Fruit fly (Drosophila melanogaster) whole organism, embryonic: Measurements from ENCODE around the gene Arp3.

Experiments used
- ATbp ChIP-seq: fragments of 200-800 bp; sonication (Bioruptor generic); optimal IDR thresholded peaks from 2 replicates; lab custom pipeline; 2017; ENCODE audit warnings: missing biosample characterization, mild to moderate bottlenecking, missing genetic modification characterization, missing genetic modification reagents
- Asciz ChIP-seq: fragments of 200-800 bp; sonication (Bioruptor generic); optimal IDR thresholded peaks from 2 replicates; lab custom pipeline; 2017; ENCODE audit warnings: missing biosample characterization, mild to moderate bottlenecking, missing genetic modification characterization, missing genetic modification reagents
- CG10431 ChIP-seq: fragments of 200-800 bp; sonication (Bioruptor generic); optimal IDR thresholded peaks from 3 replicates; lab custom pipeline; 2018; ENCODE audit warnings: missing biosample characterization, mild to moderate bottlenecking, missing genetic modification characterization
- CG10462 ChIP-seq: fragments of 200-800 bp; sonication (Bioruptor generic); optimal IDR thresholded peaks from 2 replicates; lab custom pipeline; 2016; ENCODE audit warnings: missing biosample characterization, missing genetic modification characterization
- CG11560 ChIP-seq: fragments of 200-800 bp; sonication (Bioruptor generic); IDR thresholded peaks from 3 replicates; pipeline ENCODE4 v1.3.6; 2022; ENCODE audit warnings: missing biosample characterization, missing genetic modification characterization
- CG14710 ChIP-seq: fragments of 200-800 bp; sonication (Bioruptor generic); optimal IDR thresholded peaks from 3 replicates; lab custom pipeline; 2019; ENCODE audit warnings: missing biosample characterization, mild to moderate bottlenecking, missing genetic modification characterization, moderate library complexity
- CG14860 ChIP-seq: fragments of 200-800 bp; sonication (Bioruptor generic); IDR thresholded peaks from 3 replicates; pipeline ENCODE4 v1.3.6; 2022; ENCODE audit warnings: missing biosample characterization, missing genetic modification characterization; ENCODE audit not compliant: partially characterized antibody
- CG16813 ChIP-seq: fragments of 200-800 bp; sonication (Bioruptor generic); IDR thresholded peaks from 3 replicates; pipeline ENCODE4 v1.3.6; 2022; ENCODE audit warnings: missing biosample characterization, missing genetic modification characterization; ENCODE audit not compliant: partially characterized antibody
- CG18599 ChIP-seq: fragments of 200-800 bp; sonication (Bioruptor generic); optimal IDR thresholded peaks from 3 replicates; lab custom pipeline; 2017; ENCODE audit warnings: missing biosample characterization, missing genetic modification characterization, mild to moderate bottlenecking, moderate library complexity, missing genetic modification reagents
- CG2678 ChIP-seq: fragments of 200-800 bp; sonication (Bioruptor generic); optimal IDR thresholded peaks from 3 replicates; lab custom pipeline; 2019; ENCODE audit warnings: missing biosample characterization, mild to moderate bottlenecking, missing genetic modification characterization, moderate library complexity
- CG3281 ChIP-seq: fragments of 200-800 bp; sonication (Bioruptor generic); optimal IDR thresholded peaks from 3 replicates; lab custom pipeline; 2017; ENCODE audit warnings: missing biosample characterization, mild to moderate bottlenecking, missing genetic modification characterization
- CG34224 ChIP-seq: fragments of 200-800 bp; sonication (Bioruptor generic); IDR thresholded peaks from 3 replicates; pipeline ENCODE4 v1.3.6; 2022; ENCODE audit warnings: missing biosample characterization, missing genetic modification characterization; ENCODE audit not compliant: partially characterized antibody
- CG34422 ChIP-seq: fragments of 200-800 bp; sonication (Bioruptor generic); IDR thresholded peaks from 3 replicates; pipeline ENCODE4 v1.3.6; 2022; ENCODE audit warnings: missing biosample characterization, missing genetic modification characterization
- CG4360 ChIP-seq: fragments of 200-800 bp; sonication (Bioruptor generic); IDR thresholded peaks from 2 replicates; pipeline ENCODE4 v1.3.6; 2022; ENCODE audit warnings: missing biosample characterization, missing genetic modification characterization
- CG4707 ChIP-seq: fragments of 200-800 bp; sonication (Bioruptor generic); optimal IDR thresholded peaks from 2 replicates; lab custom pipeline; 2018; ENCODE audit warnings: missing biosample characterization, mild to moderate bottlenecking, missing genetic modification characterization, moderate library complexity
- CG6854 ChIP-seq: fragments of 200-800 bp; sonication (Bioruptor generic); optimal IDR thresholded peaks from 3 replicates; lab custom pipeline; 2017; ENCODE audit warnings: missing biosample characterization, mild to moderate bottlenecking, missing genetic modification characterization
- CG7357 ChIP-seq: fragments of 200-800 bp; sonication (Bioruptor generic); IDR thresholded peaks from 3 replicates; pipeline ENCODE4 v1.3.6; 2022; ENCODE audit warnings: missing biosample characterization, missing genetic modification characterization
- CG7372 ChIP-seq: fragments of 200-800 bp; sonication (Bioruptor generic); IDR thresholded peaks from 2 replicates; pipeline ENCODE4 v1.3.6; 2022; ENCODE audit warnings: missing biosample characterization, missing genetic modification characterization
- CG9817 ChIP-seq: fragments of 200-800 bp; sonication (Bioruptor generic); optimal IDR thresholded peaks from 2 replicates; lab custom pipeline; 2018; ENCODE audit warnings: missing biosample characterization, mild to moderate bottlenecking, missing genetic modification characterization, moderate library complexity
- Dad ChIP-seq: fragments of 200-800 bp; sonication (Bioruptor generic); optimal IDR thresholded peaks from 3 replicates; lab custom pipeline; 2016; ENCODE audit warnings: missing biosample characterization, missing genetic modification characterization
- Ets65A ChIP-seq: fragments of 200-800 bp; sonication (Bioruptor generic); peaks from one replicate; lab custom pipeline; 2016; ENCODE audit warnings: missing biosample characterization, missing genetic modification characterization
- Kr ChIP-seq: fragments of 200-800 bp; sonication (Bioruptor generic); optimal IDR thresholded peaks from 2 replicates; lab custom pipeline; 2017; ENCODE audit warnings: missing biosample characterization, mild to moderate bottlenecking, missing genetic modification characterization
- Lpt ChIP-seq: fragments of >200 bp; optimal IDR thresholded peaks from 2 replicates; lab custom pipeline; 2018; ENCODE audit warnings: missing biosample characterization, missing genetic modification characterization
- MESR4 ChIP-seq: fragments of 200-800 bp; sonication (Bioruptor generic); optimal IDR thresholded peaks from 2 replicates; lab custom pipeline; 2018; ENCODE audit warnings: missing biosample characterization, mild to moderate bottlenecking, missing genetic modification characterization, moderate library complexity
- Mad ChIP-seq: fragments of 200-800 bp; sonication (Bioruptor generic); optimal IDR thresholded peaks from 2 replicates; lab custom pipeline; 2016; ENCODE audit warnings: missing biosample characterization, missing genetic modification characterization
- Nf-YC ChIP-seq: fragments of 200-800 bp; optimal IDR thresholded peaks from 3 replicates; lab custom pipeline; 2019; ENCODE audit warnings: missing biosample characterization, mild to moderate bottlenecking, missing genetic modification characterization, moderate library complexity
- Vsx1 ChIP-seq: fragments of 200-800 bp; sonication (Bioruptor generic); optimal IDR thresholded peaks from 2 replicates; lab custom pipeline; 2017; ENCODE audit warnings: missing biosample characterization, mild to moderate bottlenecking, missing genetic modification characterization, missing genetic modification reagents
- abd-A ChIP-seq: fragments of 200-800 bp; sonication (Bioruptor generic); optimal IDR thresholded peaks from 3 replicates; lab custom pipeline; 2019; ENCODE audit warnings: missing biosample characterization, mild to moderate bottlenecking, missing genetic modification characterization, moderate library complexity
- cas ChIP-seq: fragments of 200-800 bp; sonication (Bioruptor generic); IDR thresholded peaks from 2 replicates; pipeline ENCODE4 v1.3.6; 2022; ENCODE audit warnings: missing biosample characterization, missing genetic modification characterization
- disco-r ChIP-seq: fragments of 200-800 bp; sonication (Bioruptor generic); optimal IDR thresholded peaks from 2 replicates; lab custom pipeline; 2016; ENCODE audit warnings: missing biosample characterization, missing genetic modification characterization
- ems ChIP-seq: fragments of 200-800 bp; sonication (Bioruptor generic); optimal IDR thresholded peaks from 3 replicates; lab custom pipeline; 2016; ENCODE audit warnings: missing biosample characterization, missing genetic modification characterization
- ftz-f1 ChIP-seq: fragments of 200-800 bp; sonication (Bioruptor generic); optimal IDR thresholded peaks from 2 replicates; lab custom pipeline; 2016; ENCODE audit warnings: missing biosample characterization, missing genetic modification characterization
- gcm2 ChIP-seq: fragments of 200-800 bp; sonication (Bioruptor generic); optimal IDR thresholded peaks from 2 replicates; lab custom pipeline; 2016; ENCODE audit warnings: missing biosample characterization, missing genetic modification characterization
- grau ChIP-seq: fragments of 200-800 bp; optimal IDR thresholded peaks from 3 replicates; lab custom pipeline; 2019; ENCODE audit warnings: missing biosample characterization, mild to moderate bottlenecking, missing genetic modification characterization, moderate library complexity
- h ChIP-seq: fragments of >200 bp; optimal IDR thresholded peaks from 2 replicates; lab custom pipeline; 2017
- her ChIP-seq: fragments of 200-800 bp; sonication (Bioruptor generic); optimal IDR thresholded peaks from 2 replicates; lab custom pipeline; 2016; ENCODE audit warnings: missing biosample characterization, missing genetic modification characterization
- hkb ChIP-seq, 2 experiments: fragments of 200-800 bp in 1 of 2; fragments of >200 bp in 1 of 2; sonication (Bioruptor generic) in 1 of 2; IDR thresholded peaks in 1 of 2; optimal IDR thresholded peaks in 1 of 2; 2 replicates each; pipeline versions ENCODE4 v1.3.6 to Lab custom; 2017 to 2022; ENCODE audit warnings: missing biosample characterization in 1 of 2, missing genetic modification characterization in 1 of 2
- insv ChIP-seq, 2 experiments: fragments of 200-800 bp; sonication (Bioruptor generic); optimal IDR thresholded peaks; 3 replicates each; lab custom pipeline; 2016 to 2018; ENCODE audit warnings: missing biosample characterization in 2 of 2, missing genetic modification characterization in 2 of 2
- klu ChIP-seq: fragments of 200-800 bp; sonication (Bioruptor generic); IDR thresholded peaks from 2 replicates; pipeline ENCODE4 v1.3.6; 2022; ENCODE audit warnings: missing biosample characterization, missing genetic modification characterization
- lab ChIP-seq: fragments of 200-800 bp; sonication (Bioruptor generic); optimal IDR thresholded peaks from 3 replicates; lab custom pipeline; 2017; ENCODE audit warnings: missing biosample characterization, missing genetic modification characterization, mild to moderate bottlenecking, moderate library complexity, missing genetic modification reagents
- nerfin-2 ChIP-seq: fragments of 200-800 bp; sonication (Bioruptor generic); IDR thresholded peaks from 2 replicates; pipeline ENCODE4 v1.3.6; 2022; ENCODE audit warnings: missing biosample characterization, missing genetic modification characterization; ENCODE audit not compliant: partially characterized antibody
- pfk ChIP-seq: fragments of 200-800 bp; sonication (Bioruptor generic); optimal IDR thresholded peaks from 2 replicates; lab custom pipeline; 2018; ENCODE audit warnings: missing biosample characterization, mild to moderate bottlenecking, missing genetic modification characterization, moderate library complexity
- psq ChIP-seq: fragments of 200-800 bp; sonication (Bioruptor generic); optimal IDR thresholded peaks from 2 replicates; lab custom pipeline; 2017; ENCODE audit warnings: missing biosample characterization, missing genetic modification characterization
- sc ChIP-seq, 3 experiments: fragments of >200 bp in 2 of 3; fragments of 200-800 bp in 1 of 3; sonication (Bioruptor generic) in 1 of 3; optimal IDR thresholded peaks; 2 replicates in 2 of 3; 3 replicates in 1 of 3; lab custom pipeline; 2017; ENCODE audit warnings: mild to moderate bottlenecking in 1 of 3, missing biosample characterization in 1 of 3, missing genetic modification characterization in 1 of 3, missing genetic modification reagents in 1 of 3
- sd ChIP-seq: fragments of 200-800 bp; sonication (Bioruptor generic); optimal IDR thresholded peaks from 3 replicates; lab custom pipeline; 2018; ENCODE audit warnings: missing biosample characterization, mild to moderate bottlenecking, missing genetic modification characterization, moderate library complexity
- sisA ChIP-seq: fragments of 200-800 bp; sonication (Bioruptor generic); IDR thresholded peaks from 2 replicates; pipeline ENCODE4 v1.3.6; 2022; ENCODE audit warnings: missing biosample characterization, missing genetic modification characterization
- slou ChIP-seq: fragments of 200-800 bp; sonication (Bioruptor generic); optimal IDR thresholded peaks from 3 replicates; lab custom pipeline; 2016; ENCODE audit warnings: missing biosample characterization, missing genetic modification characterization
- tll ChIP-seq, 2 experiments: fragments of 200-800 bp in 1 of 2; fragments of >200 bp in 1 of 2; sonication (Bioruptor generic) in 1 of 2; optimal IDR thresholded peaks; 2 replicates each; lab custom pipeline; 2017 to 2019; ENCODE audit warnings: missing biosample characterization in 2 of 2, missing genetic modification characterization in 2 of 2, mild to moderate bottlenecking in 1 of 2, moderate library complexity in 1 of 2

Gene Arp3

DNA sequence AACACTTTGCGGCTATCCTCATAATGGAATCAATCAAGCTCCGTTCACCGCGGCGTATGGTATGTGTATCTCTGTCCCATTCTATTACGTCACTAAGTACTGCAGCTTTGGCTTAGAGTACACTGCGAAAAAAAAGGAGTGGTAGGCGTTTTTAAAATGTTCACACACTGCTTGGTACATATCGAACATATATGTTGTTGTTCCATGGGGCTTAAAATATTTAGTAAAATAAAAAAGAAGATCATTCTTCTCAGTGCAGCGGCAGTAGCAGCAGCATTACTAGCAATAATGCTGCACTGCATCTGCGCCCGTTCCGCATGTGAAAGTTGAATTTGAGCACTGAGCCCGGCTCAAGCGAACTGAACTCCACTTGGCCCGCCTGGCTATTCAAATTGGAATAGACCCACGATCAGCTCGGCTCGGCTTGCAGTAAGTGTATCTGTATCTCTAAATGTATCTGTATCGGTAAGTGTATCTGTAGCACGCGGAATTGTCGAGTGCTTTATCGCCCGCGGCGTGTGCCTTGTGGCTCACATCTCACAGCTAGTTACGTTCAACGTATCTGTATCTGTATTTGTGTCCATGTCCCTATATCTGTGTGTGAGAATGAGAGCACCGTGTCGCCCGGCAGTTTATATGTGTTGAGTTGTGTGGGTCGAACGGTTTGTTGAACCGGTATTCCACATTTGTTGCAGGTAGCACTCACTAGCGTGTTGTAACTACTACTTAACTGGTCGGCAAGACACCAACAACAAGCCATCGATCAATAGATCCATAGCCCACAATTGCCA lies 37.7 kb upstream of the Arp3 start (continued):
- TF ChIP-seq CG34422 (peak; percentile 70; the same call in 2 of the 3 replicates), tll (GFP tag; optimal IDR thresholded peaks at IDR 0.05; lab: Kevin White, UChicago) (no peak), lab (peak; percentile 47), her (no peak), Mad (GFP tag; lab: Kevin White, UChicago) (peak; percentile 42), CG16813 (no peak), CG18599 (GFP tag; lab: Kevin White, UChicago) (peak; percentile 33), psq (GFP tag; lab: Kevin White, UChicago) (no peak), CG3281 (GFP tag; lab: Kevin White, UChicago) (peak; percentile 22), Kr (GFP tag; lab: Kevin White, UChicago) (no peak), CG7372 (GFP tag; lab: Robert Waterston, UW) (no peak), insv (GFP tag; optimal IDR thresholded peaks at IDR 0.05; lab: Kevin White, UChicago) (no peak), ATbp (peak; percentile 58), Vsx1 (GFP tag; lab: Kevin White, UChicago) (no peak), pfk (GFP tag; lab: Kevin White, UChicago) (no peak), Asciz (peak; percentile 65), CG14710 (tag; lab: Kevin White, UChicago) (peak; percentile 29), ems (GFP tag; lab: Kevin White, UChicago) (peak; percentile 12), h (no peak), slou (no peak), sc (optimal IDR thresholded peaks at IDR 0.05; lab: Kevin White, UChicago) (no peak), sc (GFP tag; optimal IDR thresholded peaks at IDR 0.05; lab: Kevin White, UChicago) (peak; percentile 1), abd-A (tag; lab: Kevin White, UChicago) (no peak), CG4360 (GFP tag; lab: Robert Waterston, UW) (peak; percentile 27; the same call in 1 of the 2 replicates), CG9817 (peak; percentile 20), sisA (GFP tag; lab: Robert Waterston, UW) (peak; percentile 68), CG34224 (no peak), hkb (optimal IDR thresholded peaks at IDR 0.05; lab: Kevin White, UChicago) (no peak), hkb (GFP tag; IDR thresholded peaks at IDR 0.05; lab: Robert Waterston, UW) (peak; percentile 76), CG2678 (tag; lab: Kevin White, UChicago) (peak; percentile 67), CG10462 (peak; percentile 19), grau (tag; lab: Kevin White, UChicago) (peak; percentile 56), gcm2 (GFP tag; lab: Kevin White, UChicago) (no peak), MESR4 (no peak), nerfin-2 (no peak), cas (GFP tag; lab: Robert Waterston, UW) (no peak), klu (no peak), CG10431 (no peak), ftz-f1 (no peak), CG6854 (GFP tag; lab: Kevin White, UChicago) (no peak), CG11560 (tag; lab: Robert Waterston, UW) (no peak), Dad (peak; percentile 23), CG4707 (GFP tag; lab: Kevin White, UChicago) (no peak), Lpt (no peak), CG14860 (GFP tag; lab: Robert Waterston, UW) (no peak), CG7357 (GFP tag; lab: Robert Waterston, UW) (no peak), Nf-YC (no peak), sd (tag; lab: Kevin White, UChicago) (no peak), disco-r (GFP tag; lab: Kevin White, UChicago) (no peak), Ets65A (peak; percentile 46)
